Worm (Caenorhabditis elegans) whole organism, L4 larva: ENCODE results near the gene col-74.

Experiments used
- ces-1 ChIP-seq: fragments of 150-350 bp; sonication (generic microtip); optimal IDR thresholded peaks from 4 replicates; lab custom pipeline; 2014; ENCODE audit warnings: missing biosample characterization, missing genetic modification reagents, missing genetic modification characterization
- lir-3 ChIP-seq: sonication (generic microtip); optimal IDR thresholded peaks from 2 replicates; lab custom pipeline; 2016; ENCODE audit warnings: mild to moderate bottlenecking, missing genetic modification characterization, missing compliant biosample characterization
- nhr-28 ChIP-seq: fragments of 150-350 bp; optimal IDR thresholded peaks from 2 replicates; lab custom pipeline; 2014; ENCODE audit warnings: missing biosample characterization, missing genetic modification characterization
- unc-39 ChIP-seq: sonication (generic microtip); optimal IDR thresholded peaks from 2 replicates; lab custom pipeline; 2017; ENCODE audit warnings: missing biosample characterization, missing genetic modification characterization
- unc-62 ChIP-seq, 3 experiments: fragments of 150-350 bp in 1 of 3; sonication (generic microtip); optimal IDR thresholded peaks in 2 of 3; peaks in 1 of 3; 1 replicate in 1 of 3; 2 replicates in 2 of 3; lab custom pipeline; 2014 to 2017; ENCODE audit warnings: missing biosample characterization in 3 of 3, missing genetic modification characterization in 3 of 3, missing genetic modification reagents in 3 of 3, missing genotype in 1 of 3

- no peak for TF ChIP-seq nhr-28 (tag; lab: Kevin White, UChicago)
- TF ChIP-seq unc-39 = no peak
- no peak for TF ChIP-seq ces-1
- TF ChIP-seq unc-62 (GFP tag; optimal IDR thresholded peaks at IDR 0.05 in 1 of 2; lab: Kevin White, UChicago) = no peak
- TF ChIP-seq unc-62 (tag; optimal IDR thresholded peaks at IDR 0.05; lab: Kevin White, UChicago) = no peak
- TF ChIP-seq lir-3 = no peak
These were observed 30.6 kb upstream of the col-74 start, which contains the start of gene K05F1.8 for ce11 chrII:5799553-5799952.
